Worm (Caenorhabditis elegans) whole organism, early embryonic: ENCODE results near the gene twk-39.

ENCODE experiments used
- B0310.2 ChIP-seq: sonication (generic microtip); optimal IDR thresholded peaks from 2 replicates; lab custom pipeline; 2016; ENCODE audit warnings: mild to moderate bottlenecking, missing genetic modification characterization, missing compliant biosample characterization
- ama-1 ChIP-seq: fragments of 150-350 bp; optimal IDR thresholded peaks from 2 replicates; lab custom pipeline; 2014
- ceh-13 ChIP-seq: fragments of 200-800 bp; sonication (Bioruptor generic); optimal IDR thresholded peaks from 2 replicates; lab custom pipeline; 2018; ENCODE audit warnings: mild to moderate bottlenecking, missing genetic modification characterization, missing compliant biosample characterization
- flt-1 ChIP-seq: fragments of 200-800 bp; sonication (Bioruptor generic); IDR thresholded peaks from 2 replicates; pipeline ENCODE4 v1.3.6; 2022; ENCODE audit warnings: missing genetic modification characterization, missing compliant biosample characterization
- hmbx-1 ChIP-seq: sonication (generic microtip); optimal IDR thresholded peaks from 2 replicates; lab custom pipeline; 2016; ENCODE audit warnings: mild to moderate bottlenecking, missing genetic modification characterization, missing compliant biosample characterization
- hmg-4 ChIP-seq: fragments of 200-800 bp; sonication (Bioruptor generic); optimal IDR thresholded peaks from 2 replicates; lab custom pipeline; 2018; ENCODE audit warnings: mild to moderate bottlenecking, missing genetic modification characterization, missing compliant biosample characterization
- hnd-1 ChIP-seq: sonication (generic microtip); optimal IDR thresholded peaks from 2 replicates; lab custom pipeline; 2016; ENCODE audit warnings: missing genetic modification characterization, missing compliant biosample characterization
- scrt-1 ChIP-seq: fragments of 200-800 bp; sonication (Bioruptor generic); IDR thresholded peaks from 2 replicates; pipeline ENCODE4 v1.3.6; 2022; ENCODE audit warnings: missing genetic modification characterization, missing compliant biosample characterization
- tbx-11 ChIP-seq: fragments of 200-800 bp; sonication (Bioruptor generic); IDR thresholded peaks from 2 replicates; pipeline ENCODE4 v1.3.6; 2022; ENCODE audit warnings: missing genetic modification characterization, missing compliant biosample characterization
- tra-4 ChIP-seq: sonication (generic microtip); optimal IDR thresholded peaks from 2 replicates; lab custom pipeline; 2017; ENCODE audit warnings: missing genetic modification characterization, missing compliant biosample characterization

- no peak for TF ChIP-seq hmbx-1
- no peak for TF ChIP-seq hnd-1
- no peak for TF ChIP-seq B0310.2 (tag; lab: Kevin White, UChicago)
- TF ChIP-seq scrt-1 (GFP tag; lab: Robert Waterston, UW) = no peak
- no peak for TF ChIP-seq tbx-11 (GFP tag; lab: Robert Waterston, UW)
- no peak for TF ChIP-seq flt-1 (GFP tag; lab: Robert Waterston, UW)
- no peak for TF ChIP-seq tra-4 (tag; lab: Kevin White, UChicago)
- no peak for TF ChIP-seq ceh-13
- no peak for TF ChIP-seq ama-1
- no peak for TF ChIP-seq hmg-4
Measured at ce11 chrIII:11781800-11782199, 13.7 kb upstream of the twk-39 start, which contains the start of gene srd-74.
